Worm (Caenorhabditis elegans): Measurements from ENCODE around the gene Y61A9LA.10.

DNA sequence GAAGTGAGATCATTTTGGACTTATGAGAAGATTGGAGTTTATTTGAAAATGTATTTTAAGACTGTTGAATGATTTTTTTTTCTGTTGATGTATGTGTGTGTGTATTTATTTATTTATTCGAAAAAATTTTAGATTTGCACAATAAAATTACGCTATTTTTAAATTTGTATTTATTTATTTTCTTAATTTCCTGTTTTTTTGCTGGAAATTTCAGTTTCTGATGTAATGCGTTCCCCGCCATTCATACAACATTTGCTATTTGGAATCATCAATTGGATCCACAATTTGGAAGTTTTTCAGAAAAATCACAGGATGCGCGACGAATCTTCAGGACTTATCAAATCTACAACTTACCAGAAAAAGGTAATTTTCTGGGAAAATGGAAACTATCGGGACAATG, 30.6 kb downstream of the Y61A9LA.10 start, which contains the start of gene Y61A9LA.1:
- TF ChIP-seq lin-39 (tag; optimal IDR thresholded peaks at IDR 0.05) (no peak), ama-1 (optimal IDR thresholded peaks at IDR 0.05) (no peak), snpc-4 (tag; optimal IDR thresholded peaks at IDR 0.05) (no peak), nhr-77 (tag; optimal IDR thresholded peaks at IDR 0.05) (no peak), nhr-90 (tag; optimal IDR thresholded peaks at IDR 0.05; ENCODE audit: poor library complexity) (no peak), fkh-10 (GFP tag; optimal IDR thresholded peaks at IDR 0.05) (no peak), pqm-1 (tag; optimal IDR thresholded peaks at IDR 0.05) (no peak), egl-27 (tag; optimal IDR thresholded peaks at IDR 0.05) (no peak), egl-13 (tag; optimal IDR thresholded peaks at IDR 0.05) (no peak), mep-1 (tag; optimal IDR thresholded peaks at IDR 0.05) (no peak), grh-1 (GFP tag; IDR thresholded peaks at IDR 0.05) (no peak), nhr-237 (tag; optimal IDR thresholded peaks at IDR 0.05) (no peak), ztf-11 (tag; optimal IDR thresholded peaks at IDR 0.05) (no peak), zag-1 (tag; optimal IDR thresholded peaks at IDR 0.05) (no peak)
